Worm (Caenorhabditis elegans): ENCODE data around the gene ZC262.4.

Gene ZC262.4

ce11 chrIII:8325574-8326513 is 8.5 kb downstream of the ZC262.4 start, which contains the start of gene ZC262.13:
Gene ZC262.13, plus strand, starts transcription at chrIII:8326214.
- TF ChIP-seq ama-1 (optimal IDR thresholded peaks at IDR 0.05) = no peak
- no peak for TF ChIP-seq Y22D7AL.16 (tag; optimal IDR thresholded peaks at IDR 0.05)
- no peak for TF ChIP-seq madf-2 (tag; optimal IDR thresholded peaks at IDR 0.05)
- no peak for TF ChIP-seq sdc-2 (tag; optimal IDR thresholded peaks at IDR 0.05)
- TF ChIP-seq K09A11.1 (tag; optimal IDR thresholded peaks at IDR 0.05; ENCODE audit: insufficient read depth) = no peak
- TF ChIP-seq odd-2 (tag; optimal IDR thresholded peaks at IDR 0.05) = no peak
- TF ChIP-seq lin-11 (tag; optimal IDR thresholded peaks at IDR 0.05) = no peak
- TF ChIP-seq pag-3 (tag; optimal IDR thresholded peaks at IDR 0.05; ENCODE audit: borderline replicate concordance) = no peak
- no peak for TF ChIP-seq rnt-1 (tag; optimal IDR thresholded peaks at IDR 0.05)
- TF ChIP-seq zip-5 (tag; optimal IDR thresholded peaks at IDR 0.05) = no peak
- TF ChIP-seq ceh-24 (tag; optimal IDR thresholded peaks at IDR 0.05) = no peak
- no peak for TF ChIP-seq ceh-22 (tag; optimal IDR thresholded peaks at IDR 0.05)

DNA sequence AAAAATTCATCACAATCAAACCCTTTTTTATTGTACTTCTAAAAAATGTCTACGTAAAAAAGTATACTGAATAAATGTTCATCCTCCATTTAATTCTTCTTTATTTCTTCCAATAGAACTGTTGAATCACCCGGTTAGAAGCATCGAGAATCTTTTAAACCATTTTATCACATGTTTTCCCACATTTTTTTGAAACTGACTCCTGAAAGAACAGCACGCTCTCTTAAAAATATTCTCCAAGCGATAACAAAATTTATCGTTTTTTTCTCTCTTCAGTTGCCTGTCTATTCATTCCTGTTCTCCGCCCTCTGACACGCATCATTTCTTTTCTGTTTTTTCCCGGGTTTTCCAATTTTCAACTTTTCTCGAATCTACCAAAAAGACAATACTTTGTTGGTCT is 9.9 kb downstream of the ZC262.4 start, which contains the start of gene F10E9.12:
TSS of gene F10E9.12 (plus strand) at position 131 of the 400 bp plus-strand sequence.
- TF ChIP-seq ama-1 (optimal IDR thresholded peaks at IDR 0.05) = no peak
- no peak for TF ChIP-seq ceh-22 (tag; optimal IDR thresholded peaks at IDR 0.05)
- no peak for TF ChIP-seq ceh-45 (GFP tag; IDR thresholded peaks at IDR 0.05)

- no peak for TF ChIP-seq tbx-7 (tag; optimal IDR thresholded peaks at IDR 0.05)
- TF ChIP-seq zip-5 (tag; optimal IDR thresholded peaks at IDR 0.05) = no peak
- TF ChIP-seq nfya-1 (tag; optimal IDR thresholded peaks at IDR 0.05) = no peak
- no peak for TF ChIP-seq ceh-22 (tag; optimal IDR thresholded peaks at IDR 0.05)
- TF ChIP-seq T23F11.4 (GFP tag; optimal IDR thresholded peaks at IDR 0.05) = no peak
- no peak for TF ChIP-seq dve-1 (tag; optimal IDR thresholded peaks at IDR 0.05)
- TF ChIP-seq hlh-13 (GFP tag; optimal IDR thresholded peaks at IDR 0.05) = no peak
- no peak for TF ChIP-seq K02D7.2 (tag; optimal IDR thresholded peaks at IDR 0.05)
- TF ChIP-seq pqm-1 (tag; optimal IDR thresholded peaks at IDR 0.05) = no peak
- TF ChIP-seq fkh-6 (tag; optimal IDR thresholded peaks at IDR 0.05) = no peak
- TF ChIP-seq F13H6.1 (tag; optimal IDR thresholded peaks at IDR 0.05) = no peak
- TF ChIP-seq elt-2 (tag; optimal IDR thresholded peaks at IDR 0.05) = no peak
- no peak for TF ChIP-seq ceh-48 (tag; optimal IDR thresholded peaks at IDR 0.05)
- no peak for TF ChIP-seq ceh-30 (tag; optimal IDR thresholded peaks at IDR 0.05)
Measured at ce11 chrIII:8322645-8323213, 11.6 kb downstream of the ZC262.4 start, which contains the start of gene F10E9.1. Gene F10E9.1, plus strand, starts transcription at chrIII:8323163.

ce11 chrIII:8321225-8321624 is 13.1 kb downstream of the ZC262.4 start:
- TF ChIP-seq tbx-2 (tag; optimal IDR thresholded peaks at IDR 0.05) = no peak
- no peak for TF ChIP-seq ceh-24 (tag; optimal IDR thresholded peaks at IDR 0.05)
- no peak for TF ChIP-seq F13H6.1 (tag; optimal IDR thresholded peaks at IDR 0.05)
- no peak for TF ChIP-seq pag-3 (tag; optimal IDR thresholded peaks at IDR 0.05; ENCODE audit: borderline replicate concordance)
- no peak for TF ChIP-seq syd-9 (tag; optimal IDR thresholded peaks at IDR 0.05)
- TF ChIP-seq unc-3 (GFP tag; conservative IDR thresholded peaks at IDR 0.05) = no peak
- TF ChIP-seq unc-3 (tag; optimal IDR thresholded peaks at IDR 0.05) = no peak
- TF ChIP-seq fkh-6 (tag; optimal IDR thresholded peaks at IDR 0.05) = no peak
- no peak for TF ChIP-seq sdc-2 (tag; optimal IDR thresholded peaks at IDR 0.05)
- no peak for TF ChIP-seq sox-4 (tag; optimal IDR thresholded peaks at IDR 0.05)
- no peak for TF ChIP-seq hlh-8 (tag; optimal IDR thresholded peaks at IDR 0.05)
- TF ChIP-seq madf-2 (tag; optimal IDR thresholded peaks at IDR 0.05) = no peak
- TF ChIP-seq ets-4 (tag; optimal IDR thresholded peaks at IDR 0.05) = no peak
- no peak for TF ChIP-seq nhr-232 (tag; optimal IDR thresholded peaks at IDR 0.05)
- no peak for TF ChIP-seq elt-4 (tag; optimal IDR thresholded peaks at IDR 0.05)
- no peak for TF ChIP-seq ceh-48 (tag; optimal IDR thresholded peaks at IDR 0.05)
- no peak for TF ChIP-seq ama-1 (optimal IDR thresholded peaks at IDR 0.05)
- no peak for TF ChIP-seq pqm-1 (tag; optimal IDR thresholded peaks at IDR 0.05)

Measured in whole organism, late embryonic.